Worm (Caenorhabditis elegans) whole organism, mixed stage, embryonic: ENCODE measurements around the gene C08G9.1.

Source experiments
- M03D4.4 ChIP-seq: sonication (generic microtip); optimal IDR thresholded peaks from 2 replicates; lab custom pipeline; 2017; ENCODE audit warnings: mild to moderate bottlenecking, missing genetic modification characterization, missing compliant biosample characterization
- blmp-1 ChIP-seq: fragments of 150-350 bp; optimal IDR thresholded peaks from 2 replicates; lab custom pipeline; 2014; ENCODE audit warnings: missing biosample characterization, missing genetic modification characterization
- ceh-39 ChIP-seq: fragments of 150-350 bp; optimal IDR thresholded peaks from 2 replicates; lab custom pipeline; 2014; ENCODE audit warnings: missing biosample characterization, missing genetic modification characterization
- ceh-83 ChIP-seq: fragments of 200-800 bp; sonication (Bioruptor generic); optimal IDR thresholded peaks from 2 replicates; lab custom pipeline; 2018; ENCODE audit warnings: mild to moderate bottlenecking, missing genetic modification characterization, missing compliant biosample characterization
- ces-1 ChIP-seq: fragments of 150-350 bp; optimal IDR thresholded peaks from 2 replicates; lab custom pipeline; 2014; ENCODE audit warnings: missing biosample characterization, missing genetic modification reagents, missing genetic modification characterization
- elt-1 ChIP-seq: sonication (generic microtip); optimal IDR thresholded peaks from 2 replicates; lab custom pipeline; 2017; ENCODE audit warnings: missing genetic modification characterization, mild to moderate bottlenecking, missing compliant biosample characterization, antibody characterized with exemption, moderate library complexity, borderline replicate concordance; ENCODE audit not compliant: insufficient read depth
- flh-1 ChIP-seq: fragments of 200-800 bp; sonication (Bioruptor generic); optimal IDR thresholded peaks from 2 replicates; lab custom pipeline; 2018; ENCODE audit warnings: mild to moderate bottlenecking, missing genetic modification characterization, moderate library complexity, missing compliant biosample characterization
- ham-2 ChIP-seq: fragments of 200-800 bp; sonication (Bioruptor generic); optimal IDR thresholded peaks from 2 replicates; lab custom pipeline; 2018; ENCODE audit warnings: mild to moderate bottlenecking, missing genetic modification characterization, missing compliant biosample characterization
- lin-13 ChIP-seq: fragments of 150-350 bp; optimal IDR thresholded peaks from 2 replicates; lab custom pipeline; 2014; ENCODE audit warnings: missing biosample characterization, missing genetic modification characterization
- lin-32 ChIP-seq: fragments of 200-800 bp; sonication (Bioruptor generic); optimal IDR thresholded peaks from 2 replicates; lab custom pipeline; 2018; ENCODE audit warnings: mild to moderate bottlenecking, missing genetic modification characterization, missing compliant biosample characterization
- lsy-2 ChIP-seq: fragments of 150-350 bp; optimal IDR thresholded peaks from 2 replicates; lab custom pipeline; 2014; ENCODE audit warnings: missing biosample characterization, missing genetic modification characterization
- mep-1 ChIP-seq: fragments of 150-350 bp; optimal IDR thresholded peaks from 2 replicates; lab custom pipeline; 2017; ENCODE audit warnings: missing biosample characterization, missing genetic modification reagents, missing genetic modification characterization, inconsistent platforms
- nhr-12 ChIP-seq: fragments of 150-350 bp; optimal IDR thresholded peaks from 2 replicates; lab custom pipeline; 2014; ENCODE audit warnings: missing biosample characterization, missing genetic modification characterization
- nhr-2 ChIP-seq: fragments of 150-350 bp; optimal IDR thresholded peaks from 2 replicates; lab custom pipeline; 2014; ENCODE audit warnings: missing biosample characterization, missing genetic modification characterization
- nhr-237 ChIP-seq: fragments of 150-350 bp; optimal IDR thresholded peaks from 2 replicates; lab custom pipeline; 2014; ENCODE audit warnings: missing biosample characterization, missing genetic modification characterization
- nhr-28 ChIP-seq: fragments of 150-350 bp; optimal IDR thresholded peaks from 2 replicates; lab custom pipeline; 2014; ENCODE audit warnings: missing biosample characterization, missing genetic modification characterization
- nhr-76 ChIP-seq: sonication (generic microtip); optimal IDR thresholded peaks from 2 replicates; lab custom pipeline; 2017; ENCODE audit warnings: missing biosample characterization, missing genetic modification characterization
- pha-4 ChIP-seq: fragments of 150-350 bp; optimal IDR thresholded peaks from 2 replicates; lab custom pipeline; 2018; ENCODE audit warnings: missing biosample characterization, missing genetic modification reagents, missing genetic modification characterization
- snpc-4 ChIP-seq: fragments of 150-350 bp; optimal IDR thresholded peaks from 2 replicates; lab custom pipeline; 2014; ENCODE audit warnings: missing biosample characterization, missing genetic modification characterization
- sptf-1 ChIP-seq: sonication (generic microtip); optimal IDR thresholded peaks from 2 replicates; lab custom pipeline; 2017; ENCODE audit warnings: mild to moderate bottlenecking, missing genetic modification characterization, moderate library complexity, missing compliant biosample characterization
- tbx-8 ChIP-seq: fragments of 200-800 bp; sonication (Bioruptor generic); optimal IDR thresholded peaks from 2 replicates; lab custom pipeline; 2018; ENCODE audit warnings: mild to moderate bottlenecking, missing genetic modification characterization, moderate library complexity, missing compliant biosample characterization
- unc-120 ChIP-seq: sonication (generic microtip); optimal IDR thresholded peaks from 2 replicates; lab custom pipeline; 2017; ENCODE audit warnings: missing genetic modification characterization, missing compliant biosample characterization; ENCODE audit not compliant: poor library complexity, severe bottlenecking
- unc-39 ChIP-seq: fragments of 150-350 bp; optimal IDR thresholded peaks from 2 replicates; lab custom pipeline; 2014; ENCODE audit warnings: missing biosample characterization, missing genetic modification characterization
- unc-62 ChIP-seq: fragments of 150-350 bp; optimal IDR thresholded peaks from 2 replicates; lab custom pipeline; 2014; ENCODE audit warnings: missing biosample characterization, missing genetic modification reagents, missing genetic modification characterization
- zip-8 ChIP-seq: fragments of 150-350 bp; optimal IDR thresholded peaks from 2 replicates; lab custom pipeline; 2014; ENCODE audit warnings: missing biosample characterization, missing genetic modification characterization
- ztf-11 ChIP-seq: fragments of 150-350 bp; optimal IDR thresholded peaks from 2 replicates; lab custom pipeline; 2014; ENCODE audit warnings: missing biosample characterization, missing genetic modification characterization

The C08G9.1 gene

ce11 chrIV:7692451-7692850 is 33.9 kb downstream of the C08G9.1 start:
- no peak for TF ChIP-seq M03D4.4 (tag; lab: Kevin White, UChicago)
- no peak for TF ChIP-seq lin-32 (GFP tag; lab: Kevin White, UChicago)
- TF ChIP-seq ceh-83 (GFP tag; lab: Kevin White, UChicago), result no peak
- TF ChIP-seq ces-1, result no peak
- TF ChIP-seq ztf-11 (tag; lab: Kevin White, UChicago), result no peak
- TF ChIP-seq pha-4 (tag; lab: Kevin White, UChicago), result no peak
- no peak for TF ChIP-seq ceh-39 (tag; lab: Kevin White, UChicago)

- TF ChIP-seq flh-1 (GFP tag; lab: Kevin White, UChicago) (no peak), nhr-76 (no peak), ham-2 (no peak), snpc-4 (tag; lab: Kevin White, UChicago) (no peak), lin-32 (GFP tag; lab: Kevin White, UChicago) (no peak), elt-1 (tag; lab: Kevin White, UChicago) (no peak)
Observed at ce11 chrIV:7698320-7698719, 39.8 kb downstream of the C08G9.1 start, which contains the start of gene flp-13. Gene flp-13 (minus strand): TSS chrIV:7698420.

- no peak for TF ChIP-seq M03D4.4 (tag; lab: Kevin White, UChicago)
- no peak for TF ChIP-seq ham-2
- no peak for TF ChIP-seq lsy-2
- no peak for TF ChIP-seq ces-1
- no peak for TF ChIP-seq tbx-8
Observed at ce11 chrIV:7706805-7707204, 48.2 kb downstream of the C08G9.1 start, which contains the start of gene F33D4.4. Gene F33D4.4 (minus strand): TSS chrIV:7706905.

- TF ChIP-seq ces-1, result peak; percentile 87
- no peak for TF ChIP-seq nhr-76
- TF ChIP-seq nhr-237 (tag; lab: Kevin White, UChicago), result peak; percentile 37
- no peak for TF ChIP-seq unc-62 (GFP tag; lab: Kevin White, UChicago)
- TF ChIP-seq lin-13, result no peak
- TF ChIP-seq lsy-2, result peak; percentile 66
- peak; percentile 20 for TF ChIP-seq ceh-83 (GFP tag; lab: Kevin White, UChicago)
- peak; percentile 58 for TF ChIP-seq unc-120
- peak; percentile 19 for TF ChIP-seq ceh-39 (tag; lab: Kevin White, UChicago)
- no peak for TF ChIP-seq blmp-1 (tag; lab: Kevin White, UChicago)
- no peak for TF ChIP-seq nhr-28 (tag; lab: Kevin White, UChicago)
- no peak for TF ChIP-seq elt-1 (tag; lab: Kevin White, UChicago)
- TF ChIP-seq sptf-1 (tag; lab: Kevin White, UChicago), result no peak
- peak; percentile 18 for TF ChIP-seq mep-1 (tag; lab: Kevin White, UChicago)
Observed at ce11 chrIV:7709701-7710100, 51.1 kb downstream of the C08G9.1 start, which contains the start of the genes mrpl-1, emc-6 and mrps-24. Gene mrpl-1 (minus strand): TSS chrIV:7709701. Gene emc-6 (minus strand): TSS chrIV:7709736. Gene mrps-24 (plus strand): TSS chrIV:7710045.

- TF ChIP-seq flh-1 (GFP tag; lab: Kevin White, UChicago), result no peak
- TF ChIP-seq zip-8 (tag; lab: Kevin White, UChicago), result no peak
- no peak for TF ChIP-seq unc-39
- TF ChIP-seq tbx-8, result no peak
- no peak for TF ChIP-seq nhr-12 (tag; lab: Kevin White, UChicago)
- TF ChIP-seq lin-32 (GFP tag; lab: Kevin White, UChicago), result no peak
- TF ChIP-seq sptf-1 (tag; lab: Kevin White, UChicago), result no peak
Observed at ce11 chrIV:7710824-7711223, 52.3 kb downstream of the C08G9.1 start, which contains the start of gene nhr-8. Gene nhr-8 (plus strand): TSS chrIV:7710983.

ce11 chrIV:7712252-7712651 is 53.7 kb downstream of the C08G9.1 start:
- TF ChIP-seq nhr-28 (tag; lab: Kevin White, UChicago) (no peak), nhr-12 (tag; lab: Kevin White, UChicago) (no peak), M03D4.4 (tag; lab: Kevin White, UChicago) (no peak), nhr-2 (no peak), pha-4 (tag; lab: Kevin White, UChicago) (no peak)
